Worm (Caenorhabditis elegans): ENCODE results near the gene C44C10.10.
A peak's percentile ranks its signal among the peaks of the same experiment; 100 is the strongest.

The C44C10.10 gene

ce11 chrX:11662069-11662468, 28.0 kb upstream of the C44C10.10 start:
- TF ChIP-seq zag-1 (tag; optimal IDR thresholded peaks at IDR 0.05) (no peak), C34F6.9 (tag; optimal IDR thresholded peaks at IDR 0.05) (peak; percentile 23), nhr-129 (tag; optimal IDR thresholded peaks at IDR 0.05) (peak; percentile 32), unc-62 (GFP tag; optimal IDR thresholded peaks at IDR 0.05) (no peak)

DNA sequence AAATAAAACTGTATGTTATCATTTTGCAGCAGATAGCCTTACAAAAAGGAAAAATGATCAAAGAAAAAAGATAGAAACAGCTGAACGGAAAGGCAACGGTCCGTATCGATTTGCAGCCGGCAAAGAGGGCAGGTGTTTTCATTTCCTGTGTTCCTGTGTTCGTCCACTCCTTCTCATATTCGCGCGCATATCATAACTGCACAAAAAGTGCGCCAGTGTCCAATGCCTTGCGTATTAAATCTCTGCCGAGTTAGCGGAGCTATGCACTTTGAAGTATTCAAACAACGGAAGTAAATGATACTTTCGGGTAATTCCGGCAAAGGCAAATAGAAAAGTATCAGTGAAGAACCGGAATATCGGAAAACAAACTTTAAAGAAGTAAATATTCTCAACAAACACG, 27.6 kb upstream of the C44C10.10 start:
- TF ChIP-seq sma-9 (GFP tag; optimal IDR thresholded peaks at IDR 0.05) (peak; percentile 12), sma-9 (tag; optimal IDR thresholded peaks at IDR 0.05) (no peak), unc-39 (tag; optimal IDR thresholded peaks at IDR 0.05) (no peak)

DNA sequence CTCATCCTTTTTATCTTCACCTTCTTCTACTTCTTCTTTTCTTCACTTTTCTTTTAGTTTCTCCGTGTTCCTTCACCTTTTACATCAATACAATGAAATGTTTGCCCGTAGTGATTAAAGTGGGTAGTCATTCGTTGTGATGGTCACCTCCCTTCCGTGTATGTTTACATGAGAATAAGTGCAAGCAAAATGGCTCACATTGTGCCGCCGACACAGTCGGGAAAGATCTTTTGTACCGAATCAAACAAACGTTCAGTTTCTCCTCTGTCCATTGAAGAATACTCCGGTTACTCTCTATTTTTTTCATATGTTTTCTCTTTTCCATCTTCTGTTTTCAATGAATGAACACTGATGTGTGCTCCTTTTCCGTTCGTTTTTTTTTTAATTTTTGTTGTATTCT, 25.9 kb upstream of the C44C10.10 start:
- no peak for TF ChIP-seq lsy-2 (tag; optimal IDR thresholded peaks at IDR 0.05)
- TF ChIP-seq unc-55 (GFP tag; optimal IDR thresholded peaks at IDR 0.05): no peak
- no peak for TF ChIP-seq lin-13 (GFP tag; optimal IDR thresholded peaks at IDR 0.05)
- TF ChIP-seq ceh-82 (tag; optimal IDR thresholded peaks at IDR 0.05): no peak
- no peak for TF ChIP-seq sem-4 (tag; optimal IDR thresholded peaks at IDR 0.05)
- TF ChIP-seq dmd-4 (tag; optimal IDR thresholded peaks at IDR 0.05): no peak
- TF ChIP-seq nhr-12 (tag; optimal IDR thresholded peaks at IDR 0.05): no peak
- TF ChIP-seq skn-1 (tag; optimal IDR thresholded peaks at IDR 0.05): no peak
- TF ChIP-seq sma-9 (GFP tag; optimal IDR thresholded peaks at IDR 0.05): no peak
- TF ChIP-seq sma-9 (tag; optimal IDR thresholded peaks at IDR 0.05): no peak
- no peak for TF ChIP-seq ama-1 (optimal IDR thresholded peaks at IDR 0.05)
- no peak for TF ChIP-seq zag-1 (tag; optimal IDR thresholded peaks at IDR 0.05)
- TF ChIP-seq crh-2 (tag; optimal IDR thresholded peaks at IDR 0.05): no peak
- TF ChIP-seq snpc-4 (tag; optimal IDR thresholded peaks at IDR 0.05): no peak
- no peak for TF ChIP-seq egl-27 (tag; optimal IDR thresholded peaks at IDR 0.05)
- TF ChIP-seq elt-3 (tag; optimal IDR thresholded peaks at IDR 0.05): no peak
- TF ChIP-seq ceh-16 (tag; optimal IDR thresholded peaks at IDR 0.05): no peak
- no peak for TF ChIP-seq peb-1 (tag; optimal IDR thresholded peaks at IDR 0.05)

DNA sequence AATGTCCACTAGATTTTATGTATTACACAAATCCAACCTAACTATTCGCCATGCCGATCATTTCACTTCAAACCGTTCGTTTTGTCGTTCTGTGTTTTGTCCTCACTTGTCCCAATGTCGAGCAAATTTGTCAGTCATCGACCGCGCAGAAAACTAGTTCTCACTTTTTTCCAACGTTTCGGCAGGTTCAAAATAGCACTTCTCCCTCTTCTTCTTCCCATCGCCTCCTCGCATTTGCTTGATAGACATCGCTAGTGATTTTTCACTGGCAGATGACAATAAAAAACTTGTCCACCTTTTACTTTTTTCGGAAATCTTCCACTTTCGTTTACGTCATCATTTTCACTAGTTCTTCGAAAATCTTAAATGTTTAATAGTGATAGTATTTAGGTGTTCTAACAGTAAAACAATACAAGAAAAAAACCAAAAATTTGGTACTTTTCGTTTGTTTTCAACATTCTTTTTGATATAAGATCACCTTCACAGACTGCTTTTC, 24.5 kb upstream of the C44C10.10 start:
- TF ChIP-seq blmp-1 (tag; optimal IDR thresholded peaks at IDR 0.05; ENCODE audit: insufficient read depth) (peak; percentile 95), sem-4 (tag; optimal IDR thresholded peaks at IDR 0.05) (peak; percentile 40), nhr-25 (tag; optimal IDR thresholded peaks at IDR 0.05) (peak; percentile 14), R02D3.7 (tag; optimal IDR thresholded peaks at IDR 0.05) (no peak), lin-11 (tag; optimal IDR thresholded peaks at IDR 0.05) (no peak), elt-1 (tag; optimal IDR thresholded peaks at IDR 0.05) (no peak)

DNA sequence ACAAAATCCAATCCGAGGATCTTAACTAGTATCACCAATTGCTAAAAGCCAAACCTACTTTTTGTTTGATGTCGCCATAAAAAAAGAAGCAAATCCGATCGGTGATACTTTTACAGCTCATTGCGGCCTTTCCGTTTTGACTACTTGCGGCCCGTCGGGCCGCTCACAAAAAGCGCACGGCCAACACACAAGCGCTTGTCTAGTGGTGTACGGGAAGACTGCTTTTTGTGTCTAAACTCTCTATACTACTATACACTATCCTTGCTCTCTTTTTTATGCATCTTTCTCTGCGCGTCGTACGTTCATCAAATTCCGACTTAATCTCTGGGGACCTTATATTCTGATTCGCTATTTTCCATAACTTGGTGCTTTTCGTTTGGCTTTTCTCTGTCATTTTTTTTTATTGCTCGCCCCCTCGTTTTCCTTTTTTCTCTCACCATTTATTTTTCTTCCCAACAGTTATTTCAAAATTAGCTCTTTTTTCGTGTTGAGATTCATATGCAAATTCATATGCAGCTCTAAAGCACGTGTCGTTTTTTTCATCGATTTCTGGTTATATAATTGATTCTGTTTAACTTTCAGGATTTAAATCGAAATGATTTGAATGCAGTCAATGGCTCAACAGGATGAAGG, 23.5 kb upstream of the C44C10.10 start, which contains the start of gene noca-2:
Gene noca-2 (plus strand): TSS at position 583 of the 633 bp plus-strand sequence.
- no peak for TF ChIP-seq lin-11 (tag; optimal IDR thresholded peaks at IDR 0.05)
- peak; percentile 75 for TF ChIP-seq C34F6.9 (tag; optimal IDR thresholded peaks at IDR 0.05)
- TF ChIP-seq nhr-77 (tag; optimal IDR thresholded peaks at IDR 0.05): no peak
- peak; percentile 15 for TF ChIP-seq fos-1 (tag; optimal IDR thresholded peaks at IDR 0.05)
- TF ChIP-seq sma-3 (GFP tag; optimal IDR thresholded peaks at IDR 0.05): no peak
- peak; percentile 76 for TF ChIP-seq mab-5 (tag; optimal IDR thresholded peaks at IDR 0.05)
- TF ChIP-seq nhr-129 (tag; optimal IDR thresholded peaks at IDR 0.05): peak; percentile 6
- TF ChIP-seq sma-9 (GFP tag; optimal IDR thresholded peaks at IDR 0.05): peak; percentile 67
- no peak for TF ChIP-seq sma-9 (tag; optimal IDR thresholded peaks at IDR 0.05)
- TF ChIP-seq zag-1 (tag; optimal IDR thresholded peaks at IDR 0.05): peak; percentile 55
- no peak for TF ChIP-seq ztf-11 (tag; optimal IDR thresholded peaks at IDR 0.05)
- TF ChIP-seq F13H6.1 (tag; optimal IDR thresholded peaks at IDR 0.05): peak; percentile 47
- peak; percentile 36 for TF ChIP-seq egl-27 (tag; optimal IDR thresholded peaks at IDR 0.05)
- TF ChIP-seq crh-2 (tag; optimal IDR thresholded peaks at IDR 0.05): peak; percentile 8
- TF ChIP-seq unc-55 (GFP tag; optimal IDR thresholded peaks at IDR 0.05): peak; percentile 81
- TF ChIP-seq lsy-2 (tag; optimal IDR thresholded peaks at IDR 0.05): peak in 1 of 2 experiments; percentile 44
- TF ChIP-seq sem-4 (tag; optimal IDR thresholded peaks at IDR 0.05): peak; percentile 3
